Worm (Caenorhabditis elegans): ENCODE measurements around the gene rnh-1.0.
A peak's percentile ranks its signal among the peaks of the same experiment; 100 is the strongest.

The rnh-1.0 gene

ce11 chrII:5018578-5018977, 23.5 kb downstream of the rnh-1.0 start:
- TF ChIP-seq nhr-2 (tag; optimal IDR thresholded peaks at IDR 0.05): no peak
- TF ChIP-seq M03D4.4 (tag; optimal IDR thresholded peaks at IDR 0.05): no peak
- no peak for TF ChIP-seq mep-1 (tag; optimal IDR thresholded peaks at IDR 0.05)
- TF ChIP-seq bed-3 (GFP tag; optimal IDR thresholded peaks at IDR 0.05): no peak
- no peak for TF ChIP-seq drap-1 (GFP tag; optimal IDR thresholded peaks at IDR 0.05)
- no peak for TF ChIP-seq unc-120 (tag; optimal IDR thresholded peaks at IDR 0.05; ENCODE audit: poor library complexity, severe bottlenecking)
- no peak for TF ChIP-seq ceh-43 (GFP tag; optimal IDR thresholded peaks at IDR 0.05)
- no peak for TF ChIP-seq ces-1 (GFP tag; optimal IDR thresholded peaks at IDR 0.05)

- TF ChIP-seq tbx-8 (GFP tag; optimal IDR thresholded peaks at IDR 0.05): no peak
- TF ChIP-seq nhr-28 (tag; optimal IDR thresholded peaks at IDR 0.05): no peak
- no peak for TF ChIP-seq mls-2 (tag; optimal IDR thresholded peaks at IDR 0.05)
- peak; percentile 17 for TF ChIP-seq elt-3 (tag; optimal IDR thresholded peaks at IDR 0.05)
- TF ChIP-seq unc-39 (tag; optimal IDR thresholded peaks at IDR 0.05): no peak
Measured at ce11 chrII:5019389-5020108, 24.4 kb downstream of the rnh-1.0 start.

ce11 chrII:5020513-5021081, 25.5 kb downstream of the rnh-1.0 start:
- TF ChIP-seq flh-1 (GFP tag; optimal IDR thresholded peaks at IDR 0.05) (no peak), M03D4.4 (tag; optimal IDR thresholded peaks at IDR 0.05) (no peak), cnd-1 (tag; optimal IDR thresholded peaks at IDR 0.05) (no peak), nhr-2 (tag; optimal IDR thresholded peaks at IDR 0.05) (no peak), tbx-8 (GFP tag; optimal IDR thresholded peaks at IDR 0.05) (no peak), ceh-39 (tag; optimal IDR thresholded peaks at IDR 0.05) (no peak), nhr-237 (tag; optimal IDR thresholded peaks at IDR 0.05) (no peak), lsy-2 (tag; optimal IDR thresholded peaks at IDR 0.05) (no peak), pha-4 (tag; optimal IDR thresholded peaks at IDR 0.05) (no peak), mls-2 (tag; optimal IDR thresholded peaks at IDR 0.05) (no peak), lin-13 (tag; optimal IDR thresholded peaks at IDR 0.05) (no peak), mab-5 (tag; optimal IDR thresholded peaks at IDR 0.05) (no peak), blmp-1 (tag; optimal IDR thresholded peaks at IDR 0.05) (no peak), nhr-12 (tag; optimal IDR thresholded peaks at IDR 0.05) (no peak), ceh-83 (GFP tag; optimal IDR thresholded peaks at IDR 0.05) (no peak), elt-3 (tag; optimal IDR thresholded peaks at IDR 0.05) (no peak), nhr-76 (tag; optimal IDR thresholded peaks at IDR 0.05) (no peak), nhr-28 (tag; optimal IDR thresholded peaks at IDR 0.05) (no peak), ces-1 (GFP tag; optimal IDR thresholded peaks at IDR 0.05) (no peak), snpc-4 (tag; optimal IDR thresholded peaks at IDR 0.05) (no peak)

ce11 chrII:5021518-5021917, 26.4 kb downstream of the rnh-1.0 start:
- TF ChIP-seq elt-1 (tag; optimal IDR thresholded peaks at IDR 0.05; ENCODE audit: borderline replicate concordance, insufficient read depth) (no peak), ces-1 (GFP tag; optimal IDR thresholded peaks at IDR 0.05) (no peak), mep-1 (tag; optimal IDR thresholded peaks at IDR 0.05) (no peak), mab-5 (tag; optimal IDR thresholded peaks at IDR 0.05) (no peak), drap-1 (GFP tag; optimal IDR thresholded peaks at IDR 0.05) (no peak), lin-13 (tag; optimal IDR thresholded peaks at IDR 0.05) (no peak), nhr-28 (tag; optimal IDR thresholded peaks at IDR 0.05) (no peak), sem-2 (GFP tag; optimal IDR thresholded peaks at IDR 0.05) (no peak), snpc-4 (tag; optimal IDR thresholded peaks at IDR 0.05) (no peak), ceh-43 (GFP tag; optimal IDR thresholded peaks at IDR 0.05) (no peak), lin-32 (GFP tag; optimal IDR thresholded peaks at IDR 0.05) (no peak), sptf-1 (tag; optimal IDR thresholded peaks at IDR 0.05) (no peak), unc-120 (tag; optimal IDR thresholded peaks at IDR 0.05; ENCODE audit: poor library complexity, severe bottlenecking) (no peak), cnd-1 (tag; optimal IDR thresholded peaks at IDR 0.05) (no peak)

- TF ChIP-seq lsy-2 (tag; optimal IDR thresholded peaks at IDR 0.05) (no peak), sptf-1 (tag; optimal IDR thresholded peaks at IDR 0.05) (no peak), ceh-39 (tag; optimal IDR thresholded peaks at IDR 0.05) (no peak), lin-13 (tag; optimal IDR thresholded peaks at IDR 0.05) (no peak)
Measured at ce11 chrII:5022381-5022855, 27.3 kb downstream of the rnh-1.0 start, which contains the start of the genes nsy-1 and F59A6.13. Gene nsy-1 (plus strand): TSS chrII:5022757. Gene F59A6.13 (plus strand): TSS chrII:5022805.

All from whole organism, mixed stage, embryonic.